Worm (Caenorhabditis elegans) whole organism, mixed stage, embryonic: ENCODE measurements around the gene nhr-211.

Experiments
- nhr-12 ChIP-seq: fragments of 150-350 bp; optimal IDR thresholded peaks from 2 replicates; lab custom pipeline; 2014; ENCODE audit warnings: missing biosample characterization, missing genetic modification characterization
- nhr-237 ChIP-seq: fragments of 150-350 bp; optimal IDR thresholded peaks from 2 replicates; lab custom pipeline; 2014; ENCODE audit warnings: missing biosample characterization, missing genetic modification characterization
- pha-4 ChIP-seq: fragments of 150-350 bp; optimal IDR thresholded peaks from 2 replicates; lab custom pipeline; 2018; ENCODE audit warnings: missing biosample characterization, missing genetic modification reagents, missing genetic modification characterization
- snpc-4 ChIP-seq: fragments of 150-350 bp; optimal IDR thresholded peaks from 2 replicates; lab custom pipeline; 2014; ENCODE audit warnings: missing biosample characterization, missing genetic modification characterization
- unc-39 ChIP-seq: fragments of 150-350 bp; optimal IDR thresholded peaks from 2 replicates; lab custom pipeline; 2014; ENCODE audit warnings: missing biosample characterization, missing genetic modification characterization
- ztf-11 ChIP-seq: fragments of 150-350 bp; optimal IDR thresholded peaks from 2 replicates; lab custom pipeline; 2014; ENCODE audit warnings: missing biosample characterization, missing genetic modification characterization

DNA sequence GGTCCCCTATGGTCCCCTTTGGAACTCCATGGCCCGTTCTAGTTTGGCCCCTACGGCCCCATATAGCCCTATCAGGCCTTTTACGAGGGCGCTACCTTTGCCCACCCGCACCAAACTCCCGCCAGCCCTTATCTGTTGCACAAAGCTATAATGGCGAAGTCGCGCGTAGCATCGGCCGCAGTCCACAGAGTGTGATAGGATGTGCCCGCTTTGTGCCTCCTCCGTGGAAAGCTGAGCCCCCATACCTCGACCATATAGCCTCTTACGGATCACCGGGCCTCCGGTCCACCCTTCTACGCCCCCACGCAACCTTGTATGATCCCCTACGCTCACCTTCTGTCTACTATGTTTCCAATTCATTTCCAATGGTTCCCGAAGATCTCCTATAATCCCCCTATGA lies 39.8 kb upstream of the nhr-211 start:
- TF ChIP-seq nhr-12 (tag; lab: Kevin White, UChicago) (no peak), ztf-11 (tag; lab: Kevin White, UChicago) (no peak), unc-39 (tag; lab: Kevin White, UChicago) (no peak), pha-4 (no peak), snpc-4 (no peak), nhr-237 (tag; lab: Kevin White, UChicago) (no peak)
